Worm (Caenorhabditis elegans): ENCODE measurements around the gene rpia-1.
"Not testable (repeated sequence)": the region's sequence is repeated elsewhere in the genome, so short reads cannot be mapped to it uniquely, and the experiment has no call there.

The rpia-1 gene

ce11 chrIII:7120477-7120876 lies 2.5 kb upstream of the rpia-1 start (continued):
- TF ChIP-seq grh-1 (GFP tag; IDR thresholded peaks at IDR 0.05) (0 out of 2 replicates have a peak, but pooled peaks have one; percentile 6), nhr-47 (tag; optimal IDR thresholded peaks at IDR 0.05) (peak; percentile 23), hpl-2 (GFP tag; optimal IDR thresholded peaks at IDR 0.05) (no peak)

DNA sequence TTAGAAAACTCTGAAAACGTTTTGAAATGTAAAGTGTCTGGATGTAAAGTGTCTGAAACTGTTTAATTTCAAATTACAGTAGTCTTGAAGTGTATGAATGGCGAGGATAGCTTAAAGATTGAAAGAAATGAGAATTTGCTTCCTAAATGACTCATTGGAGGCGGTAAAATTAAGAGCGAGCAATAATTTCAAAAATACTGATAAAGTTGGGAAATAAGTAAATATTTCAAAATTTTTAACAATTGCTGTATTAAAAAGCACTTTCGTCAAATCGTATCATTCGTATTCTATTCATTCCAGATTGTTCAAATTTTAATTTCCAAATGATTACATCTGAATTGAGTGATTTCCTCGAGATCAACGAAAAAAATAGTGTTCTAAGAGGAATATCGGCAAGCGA lies 1.4 kb downstream of the rpia-1 start, which contains the start of gene B0280.2:
B0280.2 (plus strand) TSS at position 301 of the 400 bp plus-strand sequence.
- no peak for TF ChIP-seq fkh-4 (tag; optimal IDR thresholded peaks at IDR 0.05; ENCODE audit: borderline replicate concordance)
- TF ChIP-seq unc-130 (tag; optimal IDR thresholded peaks at IDR 0.05) = no peak
- TF ChIP-seq ztf-4 (tag; optimal IDR thresholded peaks at IDR 0.05) = no peak
- TF ChIP-seq nhr-28 (tag; optimal IDR thresholded peaks at IDR 0.05) = no peak
- no peak for TF ChIP-seq nhr-77 (tag; optimal IDR thresholded peaks at IDR 0.05)
- TF ChIP-seq egl-27 (tag; optimal IDR thresholded peaks at IDR 0.05) = no peak
- no peak for TF ChIP-seq sptf-1 (tag; optimal IDR thresholded peaks at IDR 0.05)
- no peak for TF ChIP-seq ces-1 (GFP tag; optimal IDR thresholded peaks at IDR 0.05)
- TF ChIP-seq swsn-7 (tag; optimal IDR thresholded peaks at IDR 0.05) = no peak
- no peak for TF ChIP-seq xbp-1 (tag; optimal IDR thresholded peaks at IDR 0.05)
- no peak for TF ChIP-seq alr-1 (tag; optimal IDR thresholded peaks at IDR 0.05; ENCODE audit: borderline replicate concordance)

DNA sequence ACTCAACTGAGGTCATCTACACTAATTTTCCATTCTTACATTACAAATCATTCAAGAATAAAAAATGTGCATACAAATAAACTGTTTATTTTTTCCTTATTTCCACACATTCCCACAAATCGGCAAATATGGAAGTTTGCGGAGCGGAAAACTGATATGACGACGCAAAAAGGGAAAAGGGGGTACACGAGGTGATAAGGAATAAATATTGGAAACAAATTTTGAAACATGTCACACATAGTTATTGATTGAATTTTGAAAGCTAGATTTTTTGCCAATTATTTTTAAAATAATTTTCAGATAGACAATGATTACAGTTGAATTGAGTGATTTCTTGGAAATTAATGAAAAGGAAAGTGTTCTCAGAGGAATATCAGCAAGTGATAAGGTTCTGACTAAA lies 5.7 kb downstream of the rpia-1 start, which contains the start of gene viro-2:
viro-2 (plus strand) TSS at position 301 of the 400 bp plus-strand sequence.
- not testable (repeated sequence) for TF ChIP-seq skn-1 (tag; optimal IDR thresholded peaks at IDR 0.05); dpl-1 (GFP tag; optimal IDR thresholded peaks at IDR 0.05); mdl-1 (tag; optimal IDR thresholded peaks at IDR 0.05)

DNA sequence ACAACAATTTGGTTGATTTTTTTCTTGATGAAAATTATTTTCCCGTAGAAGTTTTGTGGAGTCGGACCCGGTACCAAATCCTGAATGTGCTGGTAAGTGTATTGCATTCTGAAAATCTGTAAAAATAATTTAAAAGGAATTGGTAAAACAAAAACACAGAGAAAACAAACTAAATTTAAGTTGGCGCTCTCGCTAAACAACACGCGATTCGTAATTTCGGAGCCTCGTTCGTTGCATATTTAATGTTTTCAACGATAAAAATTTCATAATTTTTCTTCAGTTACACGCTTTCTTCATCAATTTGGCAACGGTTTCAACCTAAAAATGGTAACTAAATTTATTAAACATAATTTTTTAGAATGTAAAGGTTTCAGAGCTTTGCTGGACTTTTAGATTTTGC lies 10.6 kb downstream of the rpia-1 start, which contains the start of the genes pot-1 and ggtb-1:
pot-1 (minus strand) TSS at position 120 of the 400 bp plus-strand sequence.
ggtb-1 (plus strand) TSS at position 208 of the 400 bp plus-strand sequence.
- TF ChIP-seq lsy-2 (tag; optimal IDR thresholded peaks at IDR 0.05) = peak in 1 of 2 experiments; percentile 62
- TF ChIP-seq skn-1 (tag; optimal IDR thresholded peaks at IDR 0.05) = peak; percentile 21
- no peak for TF ChIP-seq sptf-1 (tag; optimal IDR thresholded peaks at IDR 0.05)
- no peak for TF ChIP-seq unc-130 (tag; optimal IDR thresholded peaks at IDR 0.05)
- TF ChIP-seq efl-1 (optimal IDR thresholded peaks at IDR 0.05) = peak; percentile 2 to 67
- TF ChIP-seq efl-1 (GFP tag; optimal IDR thresholded peaks at IDR 0.05 in 1 of 2) = peak; percentile 75 to 97
- peak; percentile 34 for TF ChIP-seq snu-23 (GFP tag; optimal IDR thresholded peaks at IDR 0.05)
- TF ChIP-seq tbx-2 (tag; optimal IDR thresholded peaks at IDR 0.05) = peak; percentile 9
- no peak for TF ChIP-seq ceh-63 (GFP tag; optimal IDR thresholded peaks at IDR 0.05)
- TF ChIP-seq ceh-82 (tag; optimal IDR thresholded peaks at IDR 0.05) = peak in 1 of 3 experiments; percentile 4
- no peak for TF ChIP-seq elt-3 (tag; optimal IDR thresholded peaks at IDR 0.05)
- TF ChIP-seq dpl-1 (GFP tag; optimal IDR thresholded peaks at IDR 0.05) = peak; percentile 58 to 79 (median 66)
- no peak for TF ChIP-seq aha-1 (tag; optimal IDR thresholded peaks at IDR 0.05)
- peak; percentile 19 for TF ChIP-seq blmp-1 (tag; optimal IDR thresholded peaks at IDR 0.05)
- TF ChIP-seq mab-9 (GFP tag; IDR thresholded peaks at IDR 0.05) = no peak
- TF ChIP-seq lin-35 (GFP tag; optimal IDR thresholded peaks at IDR 0.05) = peak; percentile 18 to 74

- no peak for TF ChIP-seq nhr-20 (tag; optimal IDR thresholded peaks at IDR 0.05)
- TF ChIP-seq lsy-2 (tag; optimal IDR thresholded peaks at IDR 0.05) = no peak
- TF ChIP-seq fkh-8 (tag; optimal IDR thresholded peaks at IDR 0.05) = no peak
Observed at ce11 chrIII:7136015-7136414, 13.1 kb downstream of the rpia-1 start, which contains the start of gene B0280.17. TSS of gene B0280.17 (minus strand) at chrIII:7136115.

DNA sequence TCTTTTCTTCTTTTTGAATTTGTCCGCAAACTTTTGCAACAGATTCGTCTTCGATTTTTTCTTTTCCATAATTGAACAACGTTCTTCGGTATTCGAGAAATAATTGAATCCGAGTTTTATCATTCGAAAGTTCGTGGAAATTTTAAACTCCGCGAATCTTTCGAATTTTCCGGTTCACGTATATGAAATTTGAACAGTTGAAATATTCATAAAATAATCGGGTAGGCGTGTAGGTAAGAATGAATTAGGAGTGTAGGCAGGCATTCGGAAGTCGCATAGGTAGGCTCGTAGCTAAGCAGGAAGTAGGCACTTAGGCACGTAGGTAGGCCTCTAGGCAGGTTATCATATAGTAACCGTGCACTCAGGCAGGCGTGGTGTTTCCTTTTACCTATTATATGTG lies 15.2 kb downstream of the rpia-1 start, which contains the start of gene B0280.11:
B0280.11 (minus strand) TSS at position 101 of the 400 bp plus-strand sequence.
- TF ChIP-seq zip-4 (GFP tag; optimal IDR thresholded peaks at IDR 0.05) (no peak), efl-1 (optimal IDR thresholded peaks at IDR 0.05) (no peak), efl-1 (GFP tag; optimal IDR thresholded peaks at IDR 0.05 in 1 of 2) (peak in 1 of 2 experiments; percentile 39)
